Worm (Caenorhabditis elegans): Measurements from ENCODE around the gene sup-10.

The sup-10 gene

DNA sequence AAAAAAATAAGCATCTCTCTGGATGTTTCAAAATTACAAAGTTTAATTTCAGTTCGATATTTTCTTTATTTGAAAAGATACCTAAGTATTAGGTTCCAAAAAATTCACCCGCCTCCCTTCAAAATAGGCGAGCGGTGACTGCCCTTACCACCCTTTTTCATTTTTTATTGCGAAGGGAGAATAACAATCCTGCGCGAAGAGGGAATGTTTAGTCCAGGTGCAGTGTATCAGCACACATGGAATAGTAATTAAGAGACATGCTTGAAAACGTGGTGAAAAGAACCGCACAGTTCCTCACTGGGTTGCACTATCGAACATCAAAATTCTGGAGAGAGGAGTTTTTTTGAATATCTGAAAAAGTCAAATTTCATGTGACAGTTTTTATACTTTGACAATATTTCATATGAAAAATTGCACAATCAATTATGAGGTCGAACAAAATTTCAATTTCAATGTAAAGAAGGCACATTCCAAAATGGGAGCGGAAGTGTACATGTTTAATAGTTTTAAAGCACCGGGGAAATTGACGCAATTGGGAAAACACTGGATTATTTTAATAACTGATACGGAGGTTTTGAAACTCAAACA lies 16.3 kb downstream of the sup-10 start (continued):
- TF ChIP-seq madf-8 (GFP tag; conservative IDR thresholded peaks at IDR 0.05) (no peak), repo-1 (tag; optimal IDR thresholded peaks at IDR 0.05) (peak; percentile 81), F57C9.4 (tag; optimal IDR thresholded peaks at IDR 0.05) (no peak), mel-28 (tag; optimal IDR thresholded peaks at IDR 0.05; ENCODE audit: borderline replicate concordance) (no peak), F49E8.2 (tag; optimal IDR thresholded peaks at IDR 0.05; ENCODE audit: insufficient read depth) (no peak), sptf-2 (GFP tag; optimal IDR thresholded peaks at IDR 0.05) (no peak), rcor-1 (GFP tag; IDR thresholded peaks at IDR 0.05) (peak; percentile 94), ztf-25 (GFP tag; IDR thresholded peaks at IDR 0.05) (no peak), lin-40 (tag; optimal IDR thresholded peaks at IDR 0.05) (peak; percentile 99), nhr-120 (GFP tag; IDR thresholded peaks at IDR 0.05) (no peak), nfyb-1 (GFP tag; IDR thresholded peaks at IDR 0.05) (peak; percentile 95), efl-1 (GFP tag; optimal IDR thresholded peaks at IDR 0.05) (no peak), athp-1 (tag; optimal IDR thresholded peaks at IDR 0.05) (no peak), zim-3 (tag; optimal IDR thresholded peaks at IDR 0.05) (no peak), ZK185.1 (tag; optimal IDR thresholded peaks at IDR 0.05; ENCODE audit: poor library complexity, severe bottlenecking) (peak; percentile 93), cebp-1 (GFP tag; IDR thresholded peaks at IDR 0.05) (peak; percentile 60; the same call in 1 of the 2 replicates), cebp-1 (tag; optimal IDR thresholded peaks at IDR 0.05) (peak; percentile 84), ceh-40 (GFP tag; IDR thresholded peaks at IDR 0.05) (no peak), tbp1 (GFP tag; optimal IDR thresholded peaks at IDR 0.05) (peak; percentile 69), nhr-90 (tag; optimal IDR thresholded peaks at IDR 0.05) (peak; percentile 3), unc-62 (GFP tag; optimal IDR thresholded peaks at IDR 0.05) (no peak), ets-4 (GFP tag; optimal IDR thresholded peaks at IDR 0.05) (no peak), egrh-3 (GFP tag; IDR thresholded peaks at IDR 0.05) (0 out of 2 replicates have a peak, but pooled peaks have one; percentile 27), him-1 (tag; optimal IDR thresholded peaks at IDR 0.05) (no peak), Y56A3A.18 (GFP tag; IDR thresholded peaks at IDR 0.05) (peak; percentile 98), ceh-27 (GFP tag; optimal IDR thresholded peaks at IDR 0.05) (peak; percentile 85), lsy-27 (tag; optimal IDR thresholded peaks at IDR 0.05; ENCODE audit: borderline replicate concordance, insufficient read depth) (no peak), dox-1 (GFP tag; IDR thresholded peaks at IDR 0.05) (peak; percentile 98), hlh-26 (GFP tag; conservative IDR thresholded peaks at IDR 0.05) (no peak), snpc-3.4 (tag; optimal IDR thresholded peaks at IDR 0.05) (no peak), let-526 (GFP tag; IDR thresholded peaks at IDR 0.05) (peak; percentile 87)

DNA sequence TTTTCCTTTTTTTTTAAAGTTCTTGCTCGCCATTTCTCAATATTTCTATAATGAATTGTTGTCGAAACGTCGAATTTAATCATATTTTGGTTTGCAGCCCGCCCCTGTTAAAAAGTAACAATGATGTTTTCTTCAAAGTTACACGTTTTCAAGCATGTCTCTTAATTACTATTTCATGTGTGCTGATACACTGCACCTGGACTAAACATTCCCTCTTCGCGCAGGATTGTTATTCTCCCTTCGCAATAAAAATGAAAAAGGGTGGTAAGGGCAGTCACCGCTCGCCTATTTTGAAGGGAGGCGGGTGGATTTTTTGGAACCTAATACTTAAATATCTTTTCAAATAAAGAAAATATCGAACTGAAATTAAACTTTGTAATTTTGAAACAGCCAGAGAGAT lies 17.4 kb downstream of the sup-10 start:
- TF ChIP-seq gei-17 (GFP tag; optimal IDR thresholded peaks at IDR 0.05): peak; percentile 84
- TF ChIP-seq rpc-1 (optimal IDR thresholded peaks at IDR 0.05): no peak
- no peak for TF ChIP-seq rpc-1 (tag; optimal IDR thresholded peaks at IDR 0.05)
- TF ChIP-seq rcor-1 (GFP tag; IDR thresholded peaks at IDR 0.05): 0 out of 2 replicates have a peak, but pooled peaks have one; percentile 36
- no peak for TF ChIP-seq madf-10 (tag; optimal IDR thresholded peaks at IDR 0.05)
- TF ChIP-seq mxl-1 (tag; optimal IDR thresholded peaks at IDR 0.05): no peak
- peak in 1 of 3 experiments; percentile 57 for TF ChIP-seq lin-35 (GFP tag; optimal IDR thresholded peaks at IDR 0.05)
- no peak for TF ChIP-seq ztf-25 (GFP tag; IDR thresholded peaks at IDR 0.05)
- TF ChIP-seq F55B11.4 (tag; optimal IDR thresholded peaks at IDR 0.05; ENCODE audit: borderline replicate concordance, insufficient read depth): no peak
- no peak for TF ChIP-seq hlh-26 (GFP tag; conservative IDR thresholded peaks at IDR 0.05)
- TF ChIP-seq sdz-38 (tag; optimal IDR thresholded peaks at IDR 0.05): no peak
- TF ChIP-seq ama-1 (optimal IDR thresholded peaks at IDR 0.05): no peak
- no peak for TF ChIP-seq ama-1 (GFP tag; optimal IDR thresholded peaks at IDR 0.05)
- no peak for TF ChIP-seq snpc-1.3 (tag; optimal IDR thresholded peaks at IDR 0.05; ENCODE audit: insufficient read depth)
- TF ChIP-seq hmg-1.2 (GFP tag; IDR thresholded peaks at IDR 0.05): peak; percentile 57
- TF ChIP-seq hlh-12 (tag; optimal IDR thresholded peaks at IDR 0.05): no peak
- TF ChIP-seq let-607 (tag; optimal IDR thresholded peaks at IDR 0.05): no peak
- TF ChIP-seq F49E8.2 (tag; optimal IDR thresholded peaks at IDR 0.05; ENCODE audit: insufficient read depth): no peak
- no peak for TF ChIP-seq attf-6 (GFP tag; IDR thresholded peaks at IDR 0.05)
- TF ChIP-seq lin-40 (tag; optimal IDR thresholded peaks at IDR 0.05): peak; percentile 85
- TF ChIP-seq cebp-1 (GFP tag; IDR thresholded peaks at IDR 0.05): no peak
- TF ChIP-seq cebp-1 (tag; optimal IDR thresholded peaks at IDR 0.05): no peak
- no peak for TF ChIP-seq zim-3 (tag; optimal IDR thresholded peaks at IDR 0.05)
- no peak for TF ChIP-seq ceh-91 (GFP tag; IDR thresholded peaks at IDR 0.05)

All from whole organism, young adult.